Worm (Caenorhabditis elegans): ENCODE data around the gene acl-13.

ce11 chrIV:12364964-12365363 is 45.3 kb upstream of the acl-13 start:
- TF ChIP-seq ref-1 (GFP tag; conservative IDR thresholded peaks at IDR 0.05) (no peak), tab-1 (GFP tag; IDR thresholded peaks at IDR 0.05) (no peak), klf-2 (GFP tag; conservative IDR thresholded peaks at IDR 0.05) (no peak), T22C8.4 (GFP tag; IDR thresholded peaks at IDR 0.05) (no peak), cog-1 (tag; optimal IDR thresholded peaks at IDR 0.05) (no peak), flt-1 (GFP tag; IDR thresholded peaks at IDR 0.05) (no peak), ztf-23 (GFP tag; IDR thresholded peaks at IDR 0.05) (no peak), ztf-29 (GFP tag; IDR thresholded peaks at IDR 0.05) (peak; percentile 48; the same call in 1 of the 2 replicates), med-1 (GFP tag; optimal IDR thresholded peaks at IDR 0.05; ENCODE audit: insufficient read depth) (no peak)

Data from whole organism, midembryonic.